Fruit fly (Drosophila melanogaster) whole organism, embryonic: ENCODE data around the gene Zaf1.

Experiments used
- Atf-2 ChIP-seq: fragments of 200-800 bp; sonication (Bioruptor generic); optimal IDR thresholded peaks from 2 replicates; lab custom pipeline; 2016; ENCODE audit warnings: missing biosample characterization, missing genetic modification characterization
- CG10654 ChIP-seq: fragments of 200-800 bp; sonication (Bioruptor generic); optimal IDR thresholded peaks from 2 replicates; lab custom pipeline; 2016; ENCODE audit warnings: missing biosample characterization, missing genetic modification characterization
- CG11093 ChIP-seq: fragments of 200-800 bp; sonication (Bioruptor generic); IDR thresholded peaks from 3 replicates; pipeline ENCODE4 v1.3.6; 2022; ENCODE audit warnings: missing biosample characterization, missing genetic modification characterization
- CG11398 ChIP-seq: fragments of 200-800 bp; sonication (Bioruptor generic); optimal IDR thresholded peaks from 2 replicates; lab custom pipeline; 2016; ENCODE audit warnings: missing biosample characterization, missing genetic modification characterization
- CG12071 ChIP-seq: fragments of 200-800 bp; sonication (Bioruptor generic); optimal IDR thresholded peaks from 3 replicates; lab custom pipeline; 2018; ENCODE audit warnings: missing biosample characterization, mild to moderate bottlenecking, missing genetic modification characterization
- CG13123 ChIP-seq: fragments of 200-800 bp; sonication (Bioruptor generic); optimal IDR thresholded peaks from 2 replicates; lab custom pipeline; 2016; ENCODE audit warnings: missing biosample characterization, missing genetic modification characterization
- CG13424 ChIP-seq: fragments of 200-800 bp; sonication (Bioruptor generic); optimal IDR thresholded peaks from 2 replicates; lab custom pipeline; 2019; ENCODE audit warnings: missing biosample characterization, mild to moderate bottlenecking, missing genetic modification characterization, moderate library complexity
- CG14710 ChIP-seq: fragments of 200-800 bp; sonication (Bioruptor generic); optimal IDR thresholded peaks from 3 replicates; lab custom pipeline; 2019; ENCODE audit warnings: missing biosample characterization, mild to moderate bottlenecking, missing genetic modification characterization, moderate library complexity
- CG15269 ChIP-seq: fragments of 200-800 bp; sonication (Bioruptor generic); optimal IDR thresholded peaks from 2 replicates; lab custom pipeline; 2018; ENCODE audit warnings: missing biosample characterization, mild to moderate bottlenecking, missing genetic modification characterization, moderate library complexity
- CG15601 ChIP-seq: fragments of 200-800 bp; sonication (Bioruptor generic); optimal IDR thresholded peaks from 3 replicates; lab custom pipeline; 2019; ENCODE audit warnings: missing biosample characterization, mild to moderate bottlenecking, missing genetic modification characterization, moderate library complexity
- CG17802 ChIP-seq: fragments of 200-800 bp; sonication (Bioruptor generic); optimal IDR thresholded peaks from 2 replicates; lab custom pipeline; 2018; ENCODE audit warnings: missing biosample characterization, mild to moderate bottlenecking, missing genetic modification characterization, moderate library complexity
- CG17912 ChIP-seq: fragments of 200-800 bp; sonication (Bioruptor generic); optimal IDR thresholded peaks from 2 replicates; lab custom pipeline; 2018; ENCODE audit warnings: missing biosample characterization, mild to moderate bottlenecking, missing genetic modification characterization
- CG2678 ChIP-seq: fragments of 200-800 bp; sonication (Bioruptor generic); optimal IDR thresholded peaks from 3 replicates; lab custom pipeline; 2019; ENCODE audit warnings: missing biosample characterization, mild to moderate bottlenecking, missing genetic modification characterization, moderate library complexity
- CG32532 ChIP-seq: fragments of 200-800 bp; sonication (Bioruptor generic); IDR thresholded peaks from 2 replicates; pipeline ENCODE4 v1.3.6; 2022; ENCODE audit warnings: missing biosample characterization, missing genetic modification characterization
- CG33213 ChIP-seq: fragments of 200-800 bp; sonication (Bioruptor generic); optimal IDR thresholded peaks from 3 replicates; lab custom pipeline; 2016; ENCODE audit warnings: missing biosample characterization, missing genetic modification characterization
- CG33557 ChIP-seq: fragments of 200-800 bp; sonication (Bioruptor generic); optimal IDR thresholded peaks from 2 replicates; lab custom pipeline; 2019; ENCODE audit warnings: missing biosample characterization, mild to moderate bottlenecking, missing genetic modification characterization, moderate library complexity
- CG42726 ChIP-seq: fragments of 200-800 bp; sonication (Bioruptor generic); IDR thresholded peaks from 2 replicates; pipeline ENCODE4 v1.3.6; 2022; ENCODE audit warnings: missing biosample characterization, missing genetic modification characterization; ENCODE audit not compliant: partially characterized antibody
- CG5245 ChIP-seq: fragments of 200-800 bp; sonication (Bioruptor generic); optimal IDR thresholded peaks from 3 replicates; lab custom pipeline; 2016; ENCODE audit warnings: missing biosample characterization, missing genetic modification characterization
- CG5953 ChIP-seq: fragments of 200-800 bp; sonication (Bioruptor generic); IDR thresholded peaks from 2 replicates; pipeline ENCODE4 v1.3.6; 2022; ENCODE audit warnings: missing biosample characterization, missing genetic modification characterization
- CG6654 ChIP-seq: fragments of 200-800 bp; sonication (Bioruptor generic); optimal IDR thresholded peaks from 2 replicates; lab custom pipeline; 2017; ENCODE audit warnings: missing biosample characterization, mild to moderate bottlenecking, missing genetic modification characterization
- CG8388 ChIP-seq: fragments of 200-800 bp; sonication (Bioruptor generic); optimal IDR thresholded peaks from 2 replicates; lab custom pipeline; 2019; ENCODE audit warnings: missing biosample characterization, mild to moderate bottlenecking, missing genetic modification characterization, moderate library complexity
- CG9797 ChIP-seq: fragments of 200-800 bp; sonication (Bioruptor generic); optimal IDR thresholded peaks from 3 replicates; lab custom pipeline; 2018; ENCODE audit warnings: missing biosample characterization, mild to moderate bottlenecking, missing genetic modification characterization
- Dfd ChIP-seq, 2 experiments: fragments of >200 bp; optimal IDR thresholded peaks; 2 replicates each; lab custom pipeline; 2017; ENCODE audit warnings: missing biosample characterization in 2 of 2, missing genetic modification characterization in 2 of 2
- Dp ChIP-seq: fragments of 200-800 bp; sonication (Bioruptor generic); optimal IDR thresholded peaks from 2 replicates; lab custom pipeline; 2018; ENCODE audit warnings: missing biosample characterization, mild to moderate bottlenecking, missing genetic modification characterization, moderate library complexity
- Drgx ChIP-seq: fragments of 200-800 bp; sonication (Bioruptor generic); IDR thresholded peaks from 2 replicates; pipeline ENCODE4 v1.3.6; 2022; ENCODE audit warnings: missing biosample characterization, missing genetic modification characterization
- ERR ChIP-seq: fragments of 200-800 bp; sonication (Bioruptor generic); optimal IDR thresholded peaks from 2 replicates; lab custom pipeline; 2016; ENCODE audit warnings: missing biosample characterization, missing genetic modification characterization
- Fer1 ChIP-seq: fragments of 200-800 bp; sonication (Bioruptor generic); optimal IDR thresholded peaks from 2 replicates; lab custom pipeline; 2017; ENCODE audit warnings: missing biosample characterization, mild to moderate bottlenecking, missing genetic modification characterization
- H15 ChIP-seq: fragments of 200-800 bp; sonication (Bioruptor generic); IDR thresholded peaks from 3 replicates; pipeline ENCODE4 v1.3.6; 2022; ENCODE audit warnings: missing biosample characterization, missing genetic modification characterization
- HLH4C ChIP-seq: fragments of 200-800 bp; sonication (Bioruptor generic); IDR thresholded peaks from 3 replicates; pipeline ENCODE4 v1.3.6; 2022; ENCODE audit warnings: missing biosample characterization, missing genetic modification characterization; ENCODE audit not compliant: partially characterized antibody
- Hmx ChIP-seq: fragments of 200-800 bp; sonication (Bioruptor generic); optimal IDR thresholded peaks from 2 replicates; lab custom pipeline; 2016; ENCODE audit warnings: missing biosample characterization, missing genetic modification characterization
- Hsf ChIP-seq: fragments of 200-800 bp; sonication (Bioruptor generic); optimal IDR thresholded peaks from 3 replicates; lab custom pipeline; 2016; ENCODE audit warnings: missing biosample characterization, missing genetic modification characterization
- Mad ChIP-seq: fragments of 200-800 bp; sonication (Bioruptor generic); optimal IDR thresholded peaks from 2 replicates; lab custom pipeline; 2016; ENCODE audit warnings: missing biosample characterization, missing genetic modification characterization
- Mes4 ChIP-seq: fragments of 200-800 bp; sonication (Bioruptor generic); optimal IDR thresholded peaks from 2 replicates; lab custom pipeline; 2016; ENCODE audit warnings: missing biosample characterization, missing genetic modification characterization
- Ptx1 ChIP-seq: fragments of 200-800 bp; sonication (Bioruptor generic); IDR thresholded peaks from 2 replicates; pipeline ENCODE4 v1.3.6; 2022; ENCODE audit warnings: missing biosample characterization, missing genetic modification characterization
- Usf ChIP-seq: fragments of 200-800 bp; sonication (Bioruptor generic); optimal IDR thresholded peaks from 2 replicates; lab custom pipeline; 2017; ENCODE audit warnings: missing genotype, missing biosample characterization, missing genetic modification characterization
- ac ChIP-seq: fragments of 200-800 bp; sonication (Bioruptor generic); optimal IDR thresholded peaks from 3 replicates; lab custom pipeline; 2017; ENCODE audit warnings: missing biosample characterization, mild to moderate bottlenecking, missing genetic modification characterization
- az2 ChIP-seq: fragments of 200-800 bp; sonication (Bioruptor generic); optimal IDR thresholded peaks from 3 replicates; lab custom pipeline; 2016; ENCODE audit warnings: missing biosample characterization, missing genetic modification characterization
- br ChIP-seq: fragments of >200 bp; optimal IDR thresholded peaks from 2 replicates; lab custom pipeline; 2017
- cad ChIP-seq: fragments of >200 bp; optimal IDR thresholded peaks from 2 replicates; lab custom pipeline; 2017; ENCODE audit warnings: missing biosample characterization, missing genetic modification characterization
- chm ChIP-seq: fragments of 200-800 bp; sonication (Bioruptor generic); IDR thresholded peaks from 2 replicates; pipeline ENCODE4 v1.3.6; 2022; ENCODE audit warnings: missing biosample characterization, missing genetic modification characterization
- da ChIP-seq: fragments of 200-800 bp; sonication (Bioruptor generic); optimal IDR thresholded peaks from 2 replicates; lab custom pipeline; 2016; ENCODE audit warnings: missing biosample characterization, missing genetic modification characterization
- ewg ChIP-seq: fragments of 200-800 bp; sonication (Bioruptor generic); optimal IDR thresholded peaks from 3 replicates; lab custom pipeline; 2017; ENCODE audit warnings: mild to moderate bottlenecking, missing biosample characterization, missing genetic modification reagents, missing genetic modification characterization
- gce ChIP-seq: fragments of 200-800 bp; sonication (Bioruptor generic); IDR thresholded peaks from 3 replicates; pipeline ENCODE4 v1.3.6; 2022; ENCODE audit warnings: missing biosample characterization, missing genetic modification characterization
- gcm ChIP-seq: fragments of 200-800 bp; sonication (Bioruptor generic); optimal IDR thresholded peaks from 2 replicates; lab custom pipeline; 2019; ENCODE audit warnings: missing biosample characterization, mild to moderate bottlenecking, missing genetic modification characterization, moderate library complexity
- grn ChIP-seq: fragments of 200-800 bp; sonication (Bioruptor generic); optimal IDR thresholded peaks from 3 replicates; lab custom pipeline; 2017; ENCODE audit warnings: missing biosample characterization, missing genetic modification characterization
- mld ChIP-seq: fragments of 200-800 bp; sonication (Bioruptor generic); IDR thresholded peaks from 3 replicates; pipeline ENCODE4 v1.3.6; 2022; ENCODE audit warnings: missing biosample characterization, missing genetic modification characterization; ENCODE audit not compliant: partially characterized antibody
- oc ChIP-seq: fragments of 200-800 bp; sonication (Bioruptor generic); optimal IDR thresholded peaks from 2 replicates; lab custom pipeline; 2018; ENCODE audit warnings: missing biosample characterization, mild to moderate bottlenecking, missing genetic modification characterization, moderate library complexity
- p53 ChIP-seq: fragments of 200-800 bp; sonication (Bioruptor generic); optimal IDR thresholded peaks from 2 replicates; lab custom pipeline; 2016; ENCODE audit warnings: missing biosample characterization, missing genetic modification characterization
- rib ChIP-seq: fragments of 200-800 bp; sonication (Bioruptor generic); IDR thresholded peaks from 2 replicates; pipeline ENCODE4 v1.3.6; 2022; ENCODE audit warnings: missing biosample characterization, missing genetic modification characterization
- schlank ChIP-seq: fragments of 200-800 bp; sonication (Bioruptor generic); optimal IDR thresholded peaks from 2 replicates; lab custom pipeline; 2018; ENCODE audit warnings: missing biosample characterization, mild to moderate bottlenecking, missing genetic modification characterization
- slp2 ChIP-seq: fragments of 200-800 bp; sonication (Bioruptor generic); optimal IDR thresholded peaks from 2 replicates; lab custom pipeline; 2016; ENCODE audit warnings: missing biosample characterization, missing genetic modification characterization
- toy ChIP-seq: fragments of 200-800 bp; sonication (Bioruptor generic); IDR thresholded peaks from 2 replicates; pipeline ENCODE4 v1.3.6; 2022; ENCODE audit warnings: missing biosample characterization, missing genetic modification characterization

Gene Zaf1

dm6 chr3R:11582253-11582589, 43.2 kb downstream of the Zaf1 start (continued):
- TF ChIP-seq CG33557 (no peak), ac (GFP tag; lab: Kevin White, UChicago) (no peak), cad (GFP tag; lab: Kevin White, UChicago) (no peak), CG32532 (GFP tag; lab: Robert Waterston, UW) (peak; percentile 62), CG6654 (no peak), Hsf (GFP tag; lab: Kevin White, UChicago) (peak; percentile 72), CG11398 (GFP tag; lab: Kevin White, UChicago) (peak; percentile 43), CG17802 (tag; lab: Kevin White, UChicago) (peak; percentile 61), Mes4 (GFP tag; lab: Kevin White, UChicago) (peak; percentile 61), Atf-2 (GFP tag; lab: Kevin White, UChicago) (peak; percentile 43), schlank (tag; lab: Kevin White, UChicago) (peak; percentile 22), gcm (GFP tag; lab: Kevin White, UChicago) (peak; percentile 48), CG10654 (peak; percentile 14), Fer1 (GFP tag; lab: Kevin White, UChicago) (peak; percentile 45), Ptx1 (GFP tag; lab: Robert Waterston, UW) (peak; percentile 87), CG15601 (tag; lab: Kevin White, UChicago) (no peak), CG15269 (no peak), chm (GFP tag; lab: Robert Waterston, UW) (peak; percentile 62; the same call in 1 of the 2 replicates), CG8388 (peak; percentile 71), Drgx (GFP tag; lab: Robert Waterston, UW) (peak; percentile 95), Hmx (GFP tag; lab: Kevin White, UChicago) (no peak), CG5953 (GFP tag; lab: Robert Waterston, UW) (peak; percentile 77), az2 (peak; percentile 62), Mad (GFP tag; lab: Kevin White, UChicago) (peak; percentile 39), HLH4C (GFP tag; lab: Robert Waterston, UW) (no peak), CG5245 (peak; percentile 52), CG42726 (no peak), CG12071 (GFP tag; lab: Kevin White, UChicago) (no peak), gce (peak; percentile 66; the same call in 1 of the 3 replicates), grn (GFP tag; lab: Kevin White, UChicago) (no peak), slp2 (GFP tag; lab: Kevin White, UChicago) (no peak), CG13424 (tag; lab: Kevin White, UChicago) (peak; percentile 75), CG2678 (no peak), br (lab: Kevin White, UChicago) (no peak), oc (tag; lab: Kevin White, UChicago) (peak; percentile 75), p53 (no peak), Usf (GFP tag; lab: Kevin White, UChicago) (no peak), rib (GFP tag; lab: Robert Waterston, UW) (no peak), da (GFP tag; lab: Kevin White, UChicago) (no peak), CG13123 (GFP tag; lab: Kevin White, UChicago) (no peak), CG33213 (GFP tag; lab: Kevin White, UChicago) (peak; percentile 57), CG11093 (GFP tag; lab: Robert Waterston, UW) (peak; percentile 56; the same call in 1 of the 3 replicates), CG14710 (tag; lab: Kevin White, UChicago) (peak; percentile 21), H15 (GFP tag; lab: Robert Waterston, UW) (peak; percentile 68; the same call in 2 of the 3 replicates), Dp (GFP tag; lab: Kevin White, UChicago) (no peak), ERR (GFP tag; lab: Kevin White, UChicago) (peak; percentile 16), CG17912 (GFP tag; lab: Kevin White, UChicago) (no peak), ewg (GFP tag; lab: Kevin White, UChicago) (peak; percentile 56), mld (GFP tag; lab: Robert Waterston, UW) (no peak), toy (no peak), Dfd (GFP tag; optimal IDR thresholded peaks at IDR 0.05; lab: Kevin White, UChicago) (no peak), CG9797 (GFP tag; lab: Kevin White, UChicago) (no peak)
